Worm (Caenorhabditis elegans): ENCODE data around the gene nhr-121.

DNA sequence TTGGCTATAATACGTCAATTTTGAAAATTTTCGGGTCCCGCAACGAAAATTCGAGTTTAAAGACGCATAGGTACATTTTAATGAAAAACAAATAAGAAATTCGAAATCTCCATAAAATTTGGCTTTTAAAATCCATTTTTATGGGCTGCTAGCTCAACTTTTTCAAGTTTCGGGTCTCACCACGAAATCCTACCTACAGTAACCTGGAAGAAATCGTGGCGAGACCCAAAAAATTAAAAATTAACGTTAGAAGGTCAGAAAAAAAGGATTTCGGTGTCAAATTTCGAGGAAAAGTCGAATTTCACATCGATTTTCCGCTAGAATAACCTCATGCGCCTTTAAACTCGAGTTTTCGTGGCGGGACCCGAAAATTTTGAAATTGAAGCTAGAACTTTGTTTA, 27.6 kb upstream of the nhr-121 start:
- TF ChIP-seq F13C5.2 (tag; optimal IDR thresholded peaks at IDR 0.05) (no peak), ama-1 (optimal IDR thresholded peaks at IDR 0.05) (no peak), hmbx-1 (tag; optimal IDR thresholded peaks at IDR 0.05) (no peak), tbx-11 (GFP tag; IDR thresholded peaks at IDR 0.05) (no peak), tbx-37 (GFP tag; conservative IDR thresholded peaks at IDR 0.05) (no peak)
